Worm (Caenorhabditis elegans) whole organism, mixed stage, embryonic: ENCODE results near the gene C08B6.11.

Source experiments
- M03D4.4 ChIP-seq: sonication (generic microtip); optimal IDR thresholded peaks from 2 replicates; lab custom pipeline; 2017; ENCODE audit warnings: mild to moderate bottlenecking, missing genetic modification characterization, missing compliant biosample characterization
- bed-3 ChIP-seq: fragments of 200-800 bp; sonication (Bioruptor generic); optimal IDR thresholded peaks from 3 replicates; lab custom pipeline; 2018; ENCODE audit warnings: mild to moderate bottlenecking, missing genetic modification characterization, moderate library complexity, missing compliant biosample characterization
- blmp-1 ChIP-seq: fragments of 150-350 bp; optimal IDR thresholded peaks from 2 replicates; lab custom pipeline; 2014; ENCODE audit warnings: missing biosample characterization, missing genetic modification characterization
- ceh-39 ChIP-seq: fragments of 150-350 bp; optimal IDR thresholded peaks from 2 replicates; lab custom pipeline; 2014; ENCODE audit warnings: missing biosample characterization, missing genetic modification characterization
- ceh-83 ChIP-seq: fragments of 200-800 bp; sonication (Bioruptor generic); optimal IDR thresholded peaks from 2 replicates; lab custom pipeline; 2018; ENCODE audit warnings: mild to moderate bottlenecking, missing genetic modification characterization, missing compliant biosample characterization
- ces-1 ChIP-seq: fragments of 150-350 bp; optimal IDR thresholded peaks from 2 replicates; lab custom pipeline; 2014; ENCODE audit warnings: missing biosample characterization, missing genetic modification reagents, missing genetic modification characterization
- cnd-1 ChIP-seq: fragments of 200-800 bp; sonication (Bioruptor generic); optimal IDR thresholded peaks from 2 replicates; lab custom pipeline; 2018; ENCODE audit warnings: mild to moderate bottlenecking, missing genetic modification characterization, missing compliant biosample characterization
- elt-1 ChIP-seq: sonication (generic microtip); optimal IDR thresholded peaks from 2 replicates; lab custom pipeline; 2017; ENCODE audit warnings: missing genetic modification characterization, mild to moderate bottlenecking, missing compliant biosample characterization, antibody characterized with exemption, moderate library complexity, borderline replicate concordance; ENCODE audit not compliant: insufficient read depth
- elt-3 ChIP-seq: fragments of 150-350 bp; optimal IDR thresholded peaks from 2 replicates; lab custom pipeline; 2014; ENCODE audit warnings: missing biosample characterization, missing genetic modification characterization
- flh-1 ChIP-seq: fragments of 200-800 bp; sonication (Bioruptor generic); optimal IDR thresholded peaks from 2 replicates; lab custom pipeline; 2018; ENCODE audit warnings: mild to moderate bottlenecking, missing genetic modification characterization, moderate library complexity, missing compliant biosample characterization
- ham-2 ChIP-seq: fragments of 200-800 bp; sonication (Bioruptor generic); optimal IDR thresholded peaks from 2 replicates; lab custom pipeline; 2018; ENCODE audit warnings: mild to moderate bottlenecking, missing genetic modification characterization, missing compliant biosample characterization
- hlh-1 ChIP-seq: fragments of 150-350 bp; optimal IDR thresholded peaks from 2 replicates; lab custom pipeline; 2014; ENCODE audit warnings: missing biosample characterization, missing genetic modification reagents, missing genetic modification characterization
- lin-32 ChIP-seq: fragments of 200-800 bp; sonication (Bioruptor generic); optimal IDR thresholded peaks from 2 replicates; lab custom pipeline; 2018; ENCODE audit warnings: mild to moderate bottlenecking, missing genetic modification characterization, missing compliant biosample characterization
- lsy-2 ChIP-seq: fragments of 150-350 bp; optimal IDR thresholded peaks from 2 replicates; lab custom pipeline; 2014; ENCODE audit warnings: missing biosample characterization, missing genetic modification characterization
- mab-5 ChIP-seq: fragments of 150-350 bp; optimal IDR thresholded peaks from 2 replicates; lab custom pipeline; 2014; ENCODE audit warnings: missing biosample characterization, missing genetic modification characterization
- mep-1 ChIP-seq: fragments of 150-350 bp; optimal IDR thresholded peaks from 2 replicates; lab custom pipeline; 2017; ENCODE audit warnings: missing biosample characterization, missing genetic modification reagents, missing genetic modification characterization, inconsistent platforms
- mls-2 ChIP-seq: sonication (generic microtip); optimal IDR thresholded peaks from 2 replicates; lab custom pipeline; 2016; ENCODE audit warnings: mild to moderate bottlenecking, missing genetic modification characterization, moderate library complexity, missing compliant biosample characterization
- nhr-12 ChIP-seq: fragments of 150-350 bp; optimal IDR thresholded peaks from 2 replicates; lab custom pipeline; 2014; ENCODE audit warnings: missing biosample characterization, missing genetic modification characterization
- nhr-2 ChIP-seq: fragments of 150-350 bp; optimal IDR thresholded peaks from 2 replicates; lab custom pipeline; 2014; ENCODE audit warnings: missing biosample characterization, missing genetic modification characterization
- nhr-237 ChIP-seq: fragments of 150-350 bp; optimal IDR thresholded peaks from 2 replicates; lab custom pipeline; 2014; ENCODE audit warnings: missing biosample characterization, missing genetic modification characterization
- nhr-28 ChIP-seq: fragments of 150-350 bp; optimal IDR thresholded peaks from 2 replicates; lab custom pipeline; 2014; ENCODE audit warnings: missing biosample characterization, missing genetic modification characterization
- pha-4 ChIP-seq: fragments of 150-350 bp; optimal IDR thresholded peaks from 2 replicates; lab custom pipeline; 2018; ENCODE audit warnings: missing biosample characterization, missing genetic modification reagents, missing genetic modification characterization
- sem-2 ChIP-seq: fragments of 200-800 bp; sonication (Bioruptor generic); optimal IDR thresholded peaks from 2 replicates; lab custom pipeline; 2018; ENCODE audit warnings: mild to moderate bottlenecking, missing genetic modification characterization, missing compliant biosample characterization
- sptf-1 ChIP-seq: sonication (generic microtip); optimal IDR thresholded peaks from 2 replicates; lab custom pipeline; 2017; ENCODE audit warnings: mild to moderate bottlenecking, missing genetic modification characterization, moderate library complexity, missing compliant biosample characterization
- tbx-8 ChIP-seq: fragments of 200-800 bp; sonication (Bioruptor generic); optimal IDR thresholded peaks from 2 replicates; lab custom pipeline; 2018; ENCODE audit warnings: mild to moderate bottlenecking, missing genetic modification characterization, moderate library complexity, missing compliant biosample characterization
- unc-39 ChIP-seq: fragments of 150-350 bp; optimal IDR thresholded peaks from 2 replicates; lab custom pipeline; 2014; ENCODE audit warnings: missing biosample characterization, missing genetic modification characterization
- unc-62 ChIP-seq: fragments of 150-350 bp; optimal IDR thresholded peaks from 2 replicates; lab custom pipeline; 2014; ENCODE audit warnings: missing biosample characterization, missing genetic modification reagents, missing genetic modification characterization
- zip-8 ChIP-seq: fragments of 150-350 bp; optimal IDR thresholded peaks from 2 replicates; lab custom pipeline; 2014; ENCODE audit warnings: missing biosample characterization, missing genetic modification characterization
- ztf-11 ChIP-seq: fragments of 150-350 bp; optimal IDR thresholded peaks from 2 replicates; lab custom pipeline; 2014; ENCODE audit warnings: missing biosample characterization, missing genetic modification characterization

Gene C08B6.11

DNA sequence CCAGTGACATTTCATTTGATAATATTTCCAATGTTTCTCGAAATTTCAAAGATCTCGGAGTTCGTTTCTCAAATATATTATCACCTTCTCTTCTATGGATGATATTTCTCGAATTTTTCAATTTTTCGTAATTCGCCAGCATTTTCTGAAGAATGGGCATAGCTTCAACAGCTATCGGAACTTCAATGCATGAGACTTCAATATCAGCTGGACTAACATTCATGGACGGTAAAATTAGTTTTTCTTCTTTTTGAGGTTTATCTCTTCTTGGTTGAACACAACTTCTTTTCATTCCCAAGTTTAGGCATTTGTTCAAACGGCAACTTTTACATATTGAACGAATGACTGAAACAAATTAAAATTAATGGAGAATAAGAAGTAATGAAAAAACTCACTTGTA, 26.5 kb upstream of the C08B6.11 start:
- TF ChIP-seq mls-2 (tag; lab: Kevin White, UChicago) (no peak), sptf-1 (tag; lab: Kevin White, UChicago) (no peak)

DNA sequence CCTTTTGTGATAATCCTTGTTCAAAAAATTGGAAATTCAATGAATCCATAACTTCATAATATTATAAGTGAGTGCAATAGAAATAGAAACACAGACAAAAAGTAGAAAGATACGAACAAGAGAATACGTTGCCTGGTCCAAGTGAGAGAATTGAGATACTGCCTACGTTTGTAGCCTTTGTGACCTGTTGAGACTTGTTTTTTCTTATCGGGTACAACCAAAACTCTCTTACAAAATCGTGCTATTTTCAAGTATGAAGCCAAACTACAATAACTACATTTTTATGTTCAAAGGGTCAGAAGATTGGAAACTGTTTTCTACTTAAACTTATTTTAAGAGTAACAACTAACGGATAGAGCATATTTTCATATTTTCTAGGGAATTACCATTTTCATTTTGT, 25.8 kb upstream of the C08B6.11 start, which contains the start of gene nhr-205:
Gene nhr-205 (minus strand): TSS at position 141 of the 400 bp plus-strand sequence.
- TF ChIP-seq hlh-1 (tag; lab: Kevin White, UChicago) (no peak), pha-4 (tag; lab: Kevin White, UChicago) (no peak), bed-3 (no peak), ham-2 (GFP tag; lab: Kevin White, UChicago) (no peak), mab-5 (no peak), mep-1 (tag; lab: Kevin White, UChicago) (no peak), blmp-1 (tag; lab: Kevin White, UChicago) (no peak), mls-2 (tag; lab: Kevin White, UChicago) (no peak), M03D4.4 (no peak), elt-3 (tag; lab: Kevin White, UChicago) (no peak), ztf-11 (tag; lab: Kevin White, UChicago) (no peak), sem-2 (GFP tag; lab: Kevin White, UChicago) (no peak), flh-1 (GFP tag; lab: Kevin White, UChicago) (no peak), elt-1 (no peak), tbx-8 (GFP tag; lab: Kevin White, UChicago) (no peak), ceh-83 (no peak)

DNA sequence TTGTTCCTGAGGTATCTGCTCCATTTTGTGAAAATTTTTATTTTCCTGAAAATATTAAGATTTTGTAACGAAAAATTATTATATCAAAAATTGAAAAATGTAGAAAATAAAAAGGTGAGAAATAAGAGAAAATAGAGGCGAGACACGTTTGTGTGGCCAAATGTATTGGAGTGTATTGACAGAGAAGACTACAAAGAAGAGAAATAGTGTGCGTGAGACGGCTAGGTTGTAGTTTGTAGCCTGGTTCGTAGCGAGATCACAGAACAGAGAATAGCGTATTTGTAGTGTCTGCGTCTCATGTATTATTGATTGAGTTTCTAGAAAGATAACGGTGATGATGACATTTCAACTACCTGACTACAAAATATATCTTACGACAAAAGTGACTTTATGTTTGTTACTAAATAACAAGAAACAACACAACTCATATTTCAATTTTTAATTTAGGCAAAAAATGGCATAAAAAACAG, 23.4 kb upstream of the C08B6.11 start, which contains the start of gene nhr-12:
Gene nhr-12 (minus strand): TSS at position 51 of the 470 bp plus-strand sequence.
- TF ChIP-seq nhr-28: peak; percentile 50
- TF ChIP-seq zip-8 (tag; lab: Kevin White, UChicago): no peak
- no peak for TF ChIP-seq ztf-11 (tag; lab: Kevin White, UChicago)
- TF ChIP-seq mls-2 (tag; lab: Kevin White, UChicago): no peak
- TF ChIP-seq mab-5: no peak
- TF ChIP-seq mep-1 (tag; lab: Kevin White, UChicago): peak; percentile 13
- no peak for TF ChIP-seq nhr-12

DNA sequence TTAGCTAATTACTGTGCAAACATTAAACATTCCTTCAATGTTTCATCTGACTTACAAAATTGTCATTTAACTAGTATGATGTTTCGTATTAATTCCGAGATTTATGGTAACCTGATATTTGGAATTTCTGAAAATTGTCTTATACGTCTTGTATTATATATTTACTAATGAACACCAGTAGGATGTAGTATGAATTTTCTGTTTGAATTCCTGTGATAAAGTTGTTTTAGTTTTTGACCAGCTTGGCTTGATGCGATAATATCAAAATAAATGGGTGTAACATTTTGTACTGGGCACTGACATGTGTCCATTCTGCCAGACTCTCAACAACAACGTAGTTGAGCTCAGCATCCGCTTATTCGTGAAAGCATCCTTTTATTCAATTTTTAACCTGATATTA, 22.5 kb upstream of the C08B6.11 start, which contains the start of gene R04B5.6:
Gene R04B5.6 (plus strand): TSS at position 301 of the 400 bp plus-strand sequence.
- TF ChIP-seq nhr-2 (tag; lab: Kevin White, UChicago) (no peak), hlh-1 (tag; lab: Kevin White, UChicago) (peak; percentile 6), blmp-1 (tag; lab: Kevin White, UChicago) (no peak)

DNA sequence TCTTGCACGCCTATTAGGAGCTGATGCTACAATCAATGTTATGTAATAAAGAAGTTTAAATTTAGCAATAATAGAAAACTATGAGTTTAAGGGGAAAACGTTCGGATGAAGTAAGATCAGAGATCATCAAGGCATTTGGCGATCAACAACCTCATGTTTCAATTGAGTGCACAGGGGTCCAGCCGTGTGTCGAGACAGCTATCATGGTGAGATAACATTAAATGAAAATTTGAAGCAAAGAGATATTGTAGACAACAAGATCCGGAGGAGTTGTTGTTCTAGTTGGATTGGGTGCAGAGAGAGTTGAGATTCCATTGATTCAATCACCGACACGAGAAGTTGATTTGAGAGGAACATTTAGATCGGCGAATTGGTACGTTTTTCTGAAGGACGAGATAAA, 21.3 kb upstream of the C08B6.11 start:
- TF ChIP-seq ham-2 (GFP tag; lab: Kevin White, UChicago) (no peak), hlh-1 (tag; lab: Kevin White, UChicago) (peak; percentile 52), blmp-1 (tag; lab: Kevin White, UChicago) (no peak), ces-1 (no peak)

DNA sequence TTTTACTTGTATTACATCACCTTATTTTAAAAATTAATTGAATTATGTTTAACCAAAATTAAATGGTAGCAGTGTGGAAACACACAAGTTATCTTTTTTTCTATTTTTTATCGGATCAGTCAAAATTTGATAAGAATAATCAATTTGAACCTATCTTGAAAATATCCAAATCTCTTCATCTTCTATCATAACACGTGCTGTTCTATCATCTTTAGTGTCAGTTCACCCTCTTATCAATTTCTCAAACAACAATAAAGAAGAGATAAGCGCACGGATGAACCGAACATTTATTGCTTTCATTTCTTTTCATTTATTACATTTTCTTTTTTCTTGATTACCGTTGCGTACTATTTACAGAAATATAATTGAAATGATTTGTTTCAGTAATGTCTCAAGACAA, 20.3 kb upstream of the C08B6.11 start, which contains the start of gene R04B5.5:
Gene R04B5.5 (plus strand): TSS at position 378 of the 400 bp plus-strand sequence.
- TF ChIP-seq elt-3 (tag; lab: Kevin White, UChicago) (peak; percentile 86), unc-62 (GFP tag; lab: Kevin White, UChicago) (peak; percentile 62), elt-1 (peak; percentile 30), nhr-2 (tag; lab: Kevin White, UChicago) (no peak), blmp-1 (tag; lab: Kevin White, UChicago) (no peak), ceh-39 (tag; lab: Kevin White, UChicago) (no peak), nhr-237 (no peak), lsy-2 (tag; lab: Kevin White, UChicago) (no peak)

DNA sequence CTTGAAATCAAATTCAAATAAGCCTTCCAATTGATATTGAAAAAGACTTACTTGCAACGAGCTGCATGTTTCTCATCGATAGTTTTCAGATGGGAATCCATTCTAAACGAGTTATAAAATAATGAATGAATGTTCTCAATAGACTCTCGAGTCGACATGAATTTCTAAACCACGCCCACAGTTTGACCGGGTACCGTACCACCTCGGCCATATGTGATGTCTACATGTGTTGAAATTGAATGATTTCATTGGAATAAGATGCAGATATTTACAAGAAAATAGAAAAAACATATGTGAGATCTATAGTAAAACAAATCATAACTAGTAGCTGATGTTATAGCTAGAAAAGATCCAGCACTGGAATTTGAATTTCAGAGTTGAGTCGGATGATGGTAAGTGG, 16.9 kb upstream of the C08B6.11 start, which contains the start of gene R04B5.7:
Gene R04B5.7 (minus strand): TSS at position 101 of the 400 bp plus-strand sequence.
- TF ChIP-seq blmp-1 (tag; lab: Kevin White, UChicago) (no peak), nhr-2 (tag; lab: Kevin White, UChicago) (no peak), mls-2 (tag; lab: Kevin White, UChicago) (no peak), bed-3 (no peak), tbx-8 (GFP tag; lab: Kevin White, UChicago) (no peak), lin-32 (GFP tag; lab: Kevin White, UChicago) (no peak), ceh-39 (tag; lab: Kevin White, UChicago) (no peak), ham-2 (GFP tag; lab: Kevin White, UChicago) (no peak), sem-2 (GFP tag; lab: Kevin White, UChicago) (no peak), nhr-28 (no peak), mep-1 (tag; lab: Kevin White, UChicago) (no peak), sptf-1 (tag; lab: Kevin White, UChicago) (no peak), unc-39 (tag; lab: Kevin White, UChicago) (no peak), cnd-1 (tag; lab: Kevin White, UChicago) (no peak)
